Worm (Caenorhabditis elegans) whole organism, L2 larva: ENCODE data around the gene osm-12.

Experiments used
- F13H6.1 ChIP-seq: sonication (generic microtip); optimal IDR thresholded peaks from 2 replicates; lab custom pipeline; 2016; ENCODE audit warnings: missing genetic modification characterization, missing compliant biosample characterization
- Y55F3AM.14 ChIP-seq: fragments of 200-800 bp; sonication (Bioruptor generic); optimal IDR thresholded peaks from 2 replicates; lab custom pipeline; 2018; ENCODE audit warnings: mild to moderate bottlenecking, missing genetic modification characterization, missing compliant biosample characterization
- ZK546.5 ChIP-seq: sonication (generic microtip); optimal IDR thresholded peaks from 2 replicates; lab custom pipeline; 2017; ENCODE audit warnings: missing biosample characterization, missing genetic modification characterization
- ama-1 ChIP-seq: fragments of 150-350 bp; optimal IDR thresholded peaks from 2 replicates; lab custom pipeline; 2018; ENCODE audit warnings: inconsistent platforms
- blmp-1 ChIP-seq: sonication (generic microtip); optimal IDR thresholded peaks from 2 replicates; lab custom pipeline; 2017; ENCODE audit warnings: missing genetic modification characterization, mild to moderate bottlenecking, missing compliant biosample characterization, antibody characterized with exemption, moderate library complexity; ENCODE audit not compliant: insufficient read depth
- dmd-4 ChIP-seq: sonication (generic microtip); optimal IDR thresholded peaks from 2 replicates; lab custom pipeline; 2017; ENCODE audit warnings: missing biosample characterization, missing genetic modification characterization
- egl-27 ChIP-seq: sonication (generic microtip); optimal IDR thresholded peaks from 3 replicates; lab custom pipeline; 2017; ENCODE audit warnings: missing biosample characterization, missing genetic modification reagents, missing genetic modification characterization
- gmeb-1 ChIP-seq: fragments of 150-350 bp; optimal IDR thresholded peaks from 2 replicates; lab custom pipeline; 2014; ENCODE audit warnings: missing biosample characterization, missing genetic modification characterization
- lin-11 ChIP-seq: fragments of 150-350 bp; sonication (generic microtip); optimal IDR thresholded peaks from 2 replicates; lab custom pipeline; 2014; ENCODE audit warnings: missing biosample characterization, missing genetic modification characterization, inconsistent platforms, mixed read lengths
- lsy-2 ChIP-seq, 2 experiments: fragments of 150-350 bp in 1 of 2; sonication (generic microtip) in 1 of 2; optimal IDR thresholded peaks; 2 replicates each; lab custom pipeline; 2014 to 2017; ENCODE audit warnings: missing biosample characterization in 2 of 2, missing genetic modification characterization in 2 of 2
- mab-5 ChIP-seq: fragments of 150-350 bp; optimal IDR thresholded peaks from 2 replicates; lab custom pipeline; 2014; ENCODE audit warnings: missing biosample characterization, missing genetic modification characterization
- mdl-1 ChIP-seq, 2 experiments: fragments of 150-350 bp in 1 of 2; sonication (generic microtip) in 1 of 2; optimal IDR thresholded peaks; 2 replicates each; lab custom pipeline; 2017; ENCODE audit warnings: missing biosample characterization in 2 of 2, missing genetic modification characterization in 2 of 2
- nhr-12 ChIP-seq: fragments of 150-350 bp; optimal IDR thresholded peaks from 2 replicates; lab custom pipeline; 2014; ENCODE audit warnings: missing biosample characterization, missing genetic modification characterization
- nhr-129 ChIP-seq: fragments of 150-350 bp; optimal IDR thresholded peaks from 2 replicates; lab custom pipeline; 2014; ENCODE audit warnings: missing biosample characterization, missing genetic modification characterization
- nhr-23 ChIP-seq: fragments of 150-350 bp; optimal IDR thresholded peaks from 2 replicates; lab custom pipeline; 2014; ENCODE audit warnings: missing biosample characterization, missing genetic modification reagents, missing genetic modification characterization
- nhr-237 ChIP-seq: fragments of 150-350 bp; optimal IDR thresholded peaks from 2 replicates; lab custom pipeline; 2014; ENCODE audit warnings: missing biosample characterization, missing genetic modification characterization
- nhr-25 ChIP-seq: fragments of 150-350 bp; sonication (generic microtip); optimal IDR thresholded peaks from 3 replicates; lab custom pipeline; 2014; ENCODE audit warnings: missing biosample characterization, missing genetic modification characterization
- nhr-77 ChIP-seq: fragments of 150-350 bp; optimal IDR thresholded peaks from 2 replicates; lab custom pipeline; 2014; ENCODE audit warnings: missing biosample characterization, missing genetic modification characterization
- peb-1 ChIP-seq: fragments of 150-350 bp; optimal IDR thresholded peaks from 2 replicates; lab custom pipeline; 2014; ENCODE audit warnings: missing biosample characterization, missing genetic modification characterization
- sem-4 ChIP-seq: fragments of 150-350 bp; optimal IDR thresholded peaks from 2 replicates; lab custom pipeline; 2014; ENCODE audit warnings: missing biosample characterization, missing genetic modification reagents, missing genetic modification characterization
- skn-1 ChIP-seq: sonication (generic microtip); optimal IDR thresholded peaks from 2 replicates; lab custom pipeline; 2017; ENCODE audit warnings: missing biosample characterization, missing genetic modification characterization
- sma-9 ChIP-seq, 2 experiments: fragments of 150-350 bp in 1 of 2; sonication (generic microtip) in 1 of 2; optimal IDR thresholded peaks; 2 replicates each; lab custom pipeline; 2014 to 2016; ENCODE audit warnings: missing genetic modification characterization in 2 of 2, mild to moderate bottlenecking in 1 of 2, missing biosample characterization in 1 of 2, missing compliant biosample characterization in 1 of 2, missing genetic modification reagents in 1 of 2, moderate library complexity in 1 of 2
- snpc-4 ChIP-seq: fragments of 150-350 bp; optimal IDR thresholded peaks from 2 replicates; lab custom pipeline; 2014; ENCODE audit warnings: missing biosample characterization, missing genetic modification characterization
- unc-39 ChIP-seq: fragments of 150-350 bp; optimal IDR thresholded peaks from 2 replicates; lab custom pipeline; 2014; ENCODE audit warnings: missing biosample characterization, missing genetic modification characterization
- ztf-1 ChIP-seq: fragments of 200-800 bp; sonication (Bioruptor generic); conservative IDR thresholded peaks from 2 replicates; pipeline ENCODE4 v1.3.6; 2022; ENCODE audit warnings: missing genetic modification characterization, missing compliant biosample characterization

Gene osm-12

ce11 chrIII:12149958-12150357 lies 52.4 kb downstream of the osm-12 start:
- peak; percentile 69 for TF ChIP-seq F13H6.1 (tag; lab: Kevin White, UChicago)
- TF ChIP-seq nhr-77: no peak

ce11 chrIII:12143792-12144191 lies 58.5 kb downstream of the osm-12 start:
- TF ChIP-seq peb-1 (tag; lab: Kevin White, UChicago) (no peak), skn-1 (no peak), nhr-25 (tag; lab: Kevin White, UChicago) (no peak), blmp-1 (tag; lab: Kevin White, UChicago) (no peak), Y55F3AM.14 (GFP tag; lab: Kevin White, UChicago) (no peak), mdl-1 (tag; optimal IDR thresholded peaks at IDR 0.05; lab: Kevin White, UChicago) (no peak), unc-39 (tag; lab: Kevin White, UChicago) (no peak), lsy-2 (tag; optimal IDR thresholded peaks at IDR 0.05; lab: Kevin White, UChicago) (no peak), lin-11 (tag; lab: Kevin White, UChicago) (no peak), nhr-237 (no peak), nhr-23 (tag; lab: Kevin White, UChicago) (no peak), gmeb-1 (tag; lab: Kevin White, UChicago) (no peak), nhr-129 (tag; lab: Kevin White, UChicago) (no peak), ama-1 (lab: Kevin White, UChicago) (no peak), snpc-4 (tag; lab: Kevin White, UChicago) (no peak), dmd-4 (tag; lab: Kevin White, UChicago) (no peak), sem-4 (tag; lab: Kevin White, UChicago) (no peak)
- TF ChIP-seq, all 48 proteins: peak for 0

DNA sequence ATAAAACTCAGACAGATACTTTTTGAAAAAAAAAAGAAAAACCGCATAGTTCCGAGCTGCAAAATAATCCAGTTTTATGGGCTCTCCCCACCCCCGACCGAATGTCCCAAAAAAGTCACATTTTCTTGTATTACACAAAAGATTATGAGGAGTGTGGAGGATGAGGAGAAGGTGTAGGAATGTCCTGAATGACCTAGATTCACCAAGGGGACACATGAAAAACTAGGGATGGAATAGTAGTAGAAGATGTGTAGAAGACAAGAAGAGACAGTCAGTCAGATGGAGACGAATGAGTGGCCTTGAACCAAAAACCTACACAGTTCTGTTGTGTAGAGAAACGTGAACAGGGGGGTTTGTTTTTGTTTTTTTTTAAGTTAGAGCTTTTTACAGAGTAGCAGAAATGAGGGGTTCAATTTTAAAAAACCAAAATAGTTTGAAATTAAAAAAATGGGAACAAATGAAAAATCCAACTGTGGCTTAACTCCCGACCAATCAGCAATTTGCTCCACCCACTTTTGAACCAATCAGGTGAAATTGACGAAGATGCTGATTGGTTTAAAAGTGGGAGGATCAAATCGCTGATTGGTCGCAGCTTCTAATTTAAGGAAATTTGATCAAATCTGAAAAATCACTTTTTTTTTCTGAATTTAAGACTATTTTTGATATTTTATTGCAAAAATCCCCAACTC lies 59.8 kb downstream of the osm-12 start:
- TF ChIP-seq nhr-12 (tag; lab: Kevin White, UChicago) (no peak), sem-4 (tag; lab: Kevin White, UChicago) (no peak), egl-27 (tag; lab: Kevin White, UChicago) (no peak), dmd-4 (tag; lab: Kevin White, UChicago) (no peak), snpc-4 (tag; lab: Kevin White, UChicago) (no peak), blmp-1 (tag; lab: Kevin White, UChicago) (no peak), Y55F3AM.14 (GFP tag; lab: Kevin White, UChicago) (no peak), mdl-1 (tag; optimal IDR thresholded peaks at IDR 0.05; lab: Kevin White, UChicago) (no peak), ztf-1 (GFP tag; lab: Robert Waterston, UW) (no peak), ZK546.5 (tag; lab: Kevin White, UChicago) (no peak), gmeb-1 (tag; lab: Kevin White, UChicago) (no peak), sma-9 (GFP tag; optimal IDR thresholded peaks at IDR 0.05; lab: Kevin White, UChicago) (no peak), sma-9 (tag; optimal IDR thresholded peaks at IDR 0.05; lab: Kevin White, UChicago) (no peak), mab-5 (tag; lab: Kevin White, UChicago) (no peak), F13H6.1 (tag; lab: Kevin White, UChicago) (no peak)
